Worm (Caenorhabditis elegans): ENCODE data around the gene ebp-2.

ebp-2 gene

ce11 chrII:11464427-11464944, 22.0 kb downstream of the ebp-2 start, which contains the start of the genes aars-1 and rga-1 (continued):
- peak; percentile 11 for TF ChIP-seq ceh-28 (tag; optimal IDR thresholded peaks at IDR 0.05)
- peak; percentile 86 for TF ChIP-seq nhr-28 (tag; optimal IDR thresholded peaks at IDR 0.05)
- peak; percentile 94 for TF ChIP-seq hlh-11 (tag; optimal IDR thresholded peaks at IDR 0.05)
- no peak for TF ChIP-seq snpc-1.2 (GFP tag; IDR thresholded peaks at IDR 0.05)
- no peak for TF ChIP-seq mxl-2 (GFP tag; conservative IDR thresholded peaks at IDR 0.05)
- TF ChIP-seq nhr-6 (tag; optimal IDR thresholded peaks at IDR 0.05), result peak; percentile 51
- peak; percentile 46 for TF ChIP-seq pqm-1 (tag; optimal IDR thresholded peaks at IDR 0.05)
- peak; percentile 31 for TF ChIP-seq nhr-10 (tag; optimal IDR thresholded peaks at IDR 0.05)
- no peak for TF ChIP-seq zfp-2 (tag; optimal IDR thresholded peaks at IDR 0.05)
- TF ChIP-seq php-3 (GFP tag; IDR thresholded peaks at IDR 0.05), result peak; percentile 74
- no peak for TF ChIP-seq Y75B8A.6 (GFP tag; IDR thresholded peaks at IDR 0.05)
- TF ChIP-seq lin-1 (GFP tag; IDR thresholded peaks at IDR 0.05), result peak; percentile 94
- TF ChIP-seq lsy-2 (tag; optimal IDR thresholded peaks at IDR 0.05), result peak in 1 of 2 experiments; percentile 72
- peak; percentile 67 for TF ChIP-seq mep-1 (tag; optimal IDR thresholded peaks at IDR 0.05)
- peak in 1 of 2 experiments; percentile 19 for TF ChIP-seq hif-1 (tag; optimal IDR thresholded peaks at IDR 0.05)
- TF ChIP-seq nhr-48 (tag; optimal IDR thresholded peaks at IDR 0.05), result peak; percentile 95
- TF ChIP-seq spr-1 (tag; optimal IDR thresholded peaks at IDR 0.05), result peak; percentile 60
- peak; percentile 79 for TF ChIP-seq mes-2 (tag; optimal IDR thresholded peaks at IDR 0.05; ENCODE audit: poor library complexity, severe bottlenecking)
- peak; percentile 56 for TF ChIP-seq T20F7.1 (GFP tag; optimal IDR thresholded peaks at IDR 0.05)
- peak; percentile 63; the same call in 1 of the 2 replicates for TF ChIP-seq T26A8.4 (GFP tag; IDR thresholded peaks at IDR 0.05)
- TF ChIP-seq saeg-2 (GFP tag; IDR thresholded peaks at IDR 0.05), result 0 out of 2 replicates have a peak, but pooled peaks have one; percentile 23
- TF ChIP-seq daf-16 (GFP tag; optimal IDR thresholded peaks at IDR 0.05), result peak in 1 of 2 experiments; percentile 3
- peak; percentile 68 for TF ChIP-seq daf-16 (tag; optimal IDR thresholded peaks at IDR 0.05)
- TF ChIP-seq mdl-1 (tag; optimal IDR thresholded peaks at IDR 0.05), result peak in 1 of 2 experiments; percentile 82
- peak; percentile 89 for TF ChIP-seq hlh-30 (tag; optimal IDR thresholded peaks at IDR 0.05; ENCODE audit: insufficient read depth)
- no peak for TF ChIP-seq ceh-44 (GFP tag; IDR thresholded peaks at IDR 0.05)
- TF ChIP-seq unc-39 (tag; optimal IDR thresholded peaks at IDR 0.05), result no peak
- peak; percentile 30 for TF ChIP-seq nhr-102 (tag; optimal IDR thresholded peaks at IDR 0.05)
- TF ChIP-seq ztf-11 (tag; optimal IDR thresholded peaks at IDR 0.05), result no peak
- peak; percentile 22 for TF ChIP-seq lin-13 (GFP tag; optimal IDR thresholded peaks at IDR 0.05)
- TF ChIP-seq aha-1 (tag), result peak; percentile 96
- TF ChIP-seq spr-3 (GFP tag; optimal IDR thresholded peaks at IDR 0.05), result no peak
- peak; percentile 54 for TF ChIP-seq zip-2 (tag; optimal IDR thresholded peaks at IDR 0.05)
- TF ChIP-seq rbr-2 (tag; optimal IDR thresholded peaks at IDR 0.05), result peak; percentile 30
- peak; percentile 79 for TF ChIP-seq dve-1 (tag; optimal IDR thresholded peaks at IDR 0.05; ENCODE audit: insufficient read depth)
- TF ChIP-seq lin-38 (GFP tag; IDR thresholded peaks at IDR 0.05), result peak; percentile 51

- TF ChIP-seq arid-1 (GFP tag; conservative IDR thresholded peaks at IDR 0.05), result no peak
- TF ChIP-seq egl-43 (GFP tag; IDR thresholded peaks at IDR 0.05), result no peak
- TF ChIP-seq lin-1 (GFP tag; IDR thresholded peaks at IDR 0.05), result no peak
- no peak for TF ChIP-seq ctbp-1 (GFP tag; IDR thresholded peaks at IDR 0.05)
- TF ChIP-seq lim-7 (GFP tag; IDR thresholded peaks at IDR 0.05), result no peak
- TF ChIP-seq nhr-25 (tag; optimal IDR thresholded peaks at IDR 0.05; ENCODE audit: borderline replicate concordance, insufficient read depth), result no peak
- TF ChIP-seq Y105C5A.15 (GFP tag; IDR thresholded peaks at IDR 0.05), result no peak
- no peak for TF ChIP-seq spr-3 (GFP tag; optimal IDR thresholded peaks at IDR 0.05)
- TF ChIP-seq ZK546.5 (tag; optimal IDR thresholded peaks at IDR 0.05), result no peak
- TF ChIP-seq Y48G9A.11 (GFP tag; IDR thresholded peaks at IDR 0.05), result no peak
- TF ChIP-seq attf-4 (tag; optimal IDR thresholded peaks at IDR 0.05), result no peak
- no peak for TF ChIP-seq madf-9 (GFP tag; conservative IDR thresholded peaks at IDR 0.05)
- no peak for TF ChIP-seq rbr-2 (tag; optimal IDR thresholded peaks at IDR 0.05)
- TF ChIP-seq sdz-12 (GFP tag; optimal IDR thresholded peaks at IDR 0.05), result no peak
- TF ChIP-seq T26A8.4 (GFP tag; IDR thresholded peaks at IDR 0.05), result no peak
- no peak for TF ChIP-seq fos-1 (tag; optimal IDR thresholded peaks at IDR 0.05)
- TF ChIP-seq zfp-2 (tag; optimal IDR thresholded peaks at IDR 0.05), result no peak
Measured at ce11 chrII:11467541-11467940, 25.0 kb downstream of the ebp-2 start, which contains the start of gene klp-17. TSS of gene klp-17 (minus strand) at chrII:11467641.

Measured in whole organism, L4 larva.